Fruit fly (Drosophila melanogaster): ENCODE data around the gene CG4849.

DNA sequence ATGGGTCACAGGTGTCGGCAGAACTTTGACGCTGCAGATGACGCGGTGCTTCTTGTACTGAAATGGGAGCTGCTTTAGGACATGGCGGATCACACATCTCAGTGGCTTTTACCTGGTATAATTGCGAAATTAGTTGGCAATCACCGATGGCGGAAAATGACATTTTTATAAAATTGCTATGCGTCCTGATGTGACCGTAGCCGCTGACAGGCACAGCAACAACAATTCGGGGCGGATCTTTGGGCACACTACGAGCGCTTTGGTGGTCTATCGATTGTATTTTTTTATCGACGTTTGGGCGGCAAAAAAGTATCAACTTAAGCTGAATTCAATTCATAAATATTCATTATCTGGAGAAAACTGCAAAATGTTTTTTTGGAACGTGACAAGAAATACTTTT, 9.3 kb upstream of the CG4849 start, which contains the start of gene CG4951:
- TF ChIP-seq CG32767 (GFP tag; IDR thresholded peaks at IDR 0.05) = no peak
- no peak for TF ChIP-seq Dek (tag; optimal IDR thresholded peaks at IDR 0.05)
- no peak for TF ChIP-seq Abd-B (GFP tag; optimal IDR thresholded peaks at IDR 0.05)
- no peak for TF ChIP-seq hb (GFP tag; IDR thresholded peaks at IDR 0.05; ENCODE audit: partially characterized antibody)
- TF ChIP-seq fd102C (GFP tag; optimal IDR thresholded peaks at IDR 0.05) = no peak
- TF ChIP-seq CG6689 (GFP tag; IDR thresholded peaks at IDR 0.05) = no peak
- TF ChIP-seq Atf6 (GFP tag; IDR thresholded peaks at IDR 0.05) = no peak
- TF ChIP-seq CG12391 (tag; optimal IDR thresholded peaks at IDR 0.05) = no peak
- TF ChIP-seq wdn (GFP tag; IDR thresholded peaks at IDR 0.05) = no peak
- TF ChIP-seq CG1024 (GFP tag; IDR thresholded peaks at IDR 0.05) = no peak
- no peak for TF ChIP-seq CG6683 (GFP tag; optimal IDR thresholded peaks at IDR 0.05)
